Fruit fly (Drosophila melanogaster): ENCODE data around the gene GABA-B-R1.

GABA-B-R1 gene

DNA sequence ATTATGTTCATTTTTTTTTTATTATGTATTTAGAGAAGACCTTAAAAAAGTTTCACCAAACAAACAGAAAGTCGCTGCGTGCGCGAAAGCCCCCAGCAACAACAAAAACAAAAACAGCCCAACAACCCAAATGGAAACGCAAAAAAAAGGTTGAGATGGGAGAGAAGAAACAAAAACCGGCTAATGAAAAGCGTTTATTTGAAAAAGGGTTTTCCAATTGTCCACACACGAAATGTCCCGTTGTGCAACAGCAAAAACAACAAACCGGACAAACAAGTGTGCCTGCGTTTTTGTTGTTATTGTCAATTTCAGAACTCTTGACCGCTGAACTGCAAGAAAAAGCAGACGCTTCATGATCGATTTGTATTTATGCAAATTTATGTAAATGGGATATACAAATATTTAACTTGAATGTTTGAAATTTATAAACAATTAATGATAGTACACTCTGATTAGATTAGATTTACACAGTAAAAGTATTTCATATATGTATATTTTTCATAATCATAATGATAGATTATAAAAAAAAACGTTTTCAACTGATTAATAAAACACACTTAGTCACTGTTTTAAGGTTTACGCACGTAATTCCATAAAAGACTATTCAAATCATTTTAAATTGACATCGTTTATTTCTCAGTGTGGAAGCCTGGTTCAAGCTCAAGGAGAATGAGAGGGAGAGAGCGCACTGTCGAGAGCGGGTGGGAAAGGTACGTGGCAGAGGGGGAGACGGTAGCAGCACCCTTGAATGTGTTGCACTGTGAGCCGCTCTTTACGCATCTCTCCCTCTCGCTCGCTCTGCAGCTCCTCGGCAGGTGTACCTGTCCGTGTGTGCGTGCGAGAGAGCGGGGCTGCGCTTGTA is 40.5 kb downstream of the GABA-B-R1 start (continued):
- TF ChIP-seq pfk (GFP tag; optimal IDR thresholded peaks at IDR 0.05), result no peak
- peak; percentile 73; the same call in 2 of the 3 replicates for TF ChIP-seq CG34422 (GFP tag; IDR thresholded peaks at IDR 0.05)
- TF ChIP-seq ind (GFP tag; optimal IDR thresholded peaks at IDR 0.05), result peak; percentile 72
- TF ChIP-seq CG6272 (GFP tag; IDR thresholded peaks at IDR 0.05), result no peak
- no peak for TF ChIP-seq CG7928 (GFP tag; optimal IDR thresholded peaks at IDR 0.05)
- no peak for TF ChIP-seq knrl (GFP tag; IDR thresholded peaks at IDR 0.05; ENCODE audit: partially characterized antibody)
- peak; percentile 55 for TF ChIP-seq sqz (GFP tag; optimal IDR thresholded peaks at IDR 0.05)
- TF ChIP-seq Ets97D (GFP tag; optimal IDR thresholded peaks at IDR 0.05), result no peak
- TF ChIP-seq aop (GFP tag; IDR thresholded peaks at IDR 0.05), result 0 out of 2 replicates have a peak, but pooled peaks have one; percentile 39
- peak; percentile 47; the same call in 1 of the 2 replicates for TF ChIP-seq CG8765 (GFP tag; IDR thresholded peaks at IDR 0.05)
- no peak for TF ChIP-seq Kr (GFP tag; optimal IDR thresholded peaks at IDR 0.05)
- 0 out of 3 replicates have a peak, but pooled peaks have one; percentile 7 for TF ChIP-seq mld (GFP tag; IDR thresholded peaks at IDR 0.05; ENCODE audit: partially characterized antibody)
- TF ChIP-seq CG3281 (GFP tag; optimal IDR thresholded peaks at IDR 0.05), result peak; percentile 56
- TF ChIP-seq jigr1 (GFP tag; IDR thresholded peaks at IDR 0.05), result 0 out of 3 replicates have a peak, but pooled peaks have one; percentile 29
- peak; percentile 74 for TF ChIP-seq CG4820 (GFP tag; optimal IDR thresholded peaks at IDR 0.05)
- no peak for TF ChIP-seq fu2 (GFP tag; optimal IDR thresholded peaks at IDR 0.05)
- TF ChIP-seq Elba2 (GFP tag; optimal IDR thresholded peaks at IDR 0.05), result peak; percentile 93
- peak; percentile 67 for TF ChIP-seq org-1 (GFP tag; optimal IDR thresholded peaks at IDR 0.05)
- no peak for TF ChIP-seq ac (GFP tag; optimal IDR thresholded peaks at IDR 0.05)
- TF ChIP-seq dan (GFP tag; IDR thresholded peaks at IDR 0.05), result no peak
- peak; percentile 63; the same call in 2 of the 3 replicates for TF ChIP-seq H15 (GFP tag; IDR thresholded peaks at IDR 0.05)
- no peak for TF ChIP-seq Dad (GFP tag; optimal IDR thresholded peaks at IDR 0.05)
- peak; percentile 89 for TF ChIP-seq CG10979 (tag; optimal IDR thresholded peaks at IDR 0.05)
- peak; percentile 40; the same call in 1 of the 2 replicates for TF ChIP-seq CG31224 (GFP tag; IDR thresholded peaks at IDR 0.05)
- peak; percentile 47 for TF ChIP-seq CG17802 (tag; optimal IDR thresholded peaks at IDR 0.05)
- peak; percentile 63 for TF ChIP-seq CG32772 (GFP tag; IDR thresholded peaks at IDR 0.05)
- TF ChIP-seq ttk (GFP tag; IDR thresholded peaks at IDR 0.05), result peak; percentile 72
- TF ChIP-seq CG8290 (GFP tag; optimal IDR thresholded peaks at IDR 0.05), result peak; percentile 82
- TF ChIP-seq CG8290 (tag; optimal IDR thresholded peaks at IDR 0.05), result no peak
- peak; percentile 76 for TF ChIP-seq CG17328 (GFP tag; IDR thresholded peaks at IDR 0.05)
- peak; percentile 50; the same call in 1 of the 2 replicates for TF ChIP-seq danr (GFP tag; IDR thresholded peaks at IDR 0.05)
- TF ChIP-seq dm (GFP tag; optimal IDR thresholded peaks at IDR 0.05), result no peak
- peak; percentile 41 for TF ChIP-seq Jarid2 (GFP tag; optimal IDR thresholded peaks at IDR 0.05)
- peak; percentile 41 for TF ChIP-seq CG12155 (GFP tag; optimal IDR thresholded peaks at IDR 0.05)
- TF ChIP-seq CoRest (tag; optimal IDR thresholded peaks at IDR 0.05), result peak; percentile 80
- peak; percentile 38 for TF ChIP-seq chm (GFP tag; IDR thresholded peaks at IDR 0.05)
- no peak for TF ChIP-seq CG11456 (GFP tag; IDR thresholded peaks at IDR 0.05)
- TF ChIP-seq CG8924 (tag; optimal IDR thresholded peaks at IDR 0.05), result peak; percentile 65
- TF ChIP-seq CG10431 (GFP tag; optimal IDR thresholded peaks at IDR 0.05), result no peak
- TF ChIP-seq CG31388 (GFP tag; optimal IDR thresholded peaks at IDR 0.05), result peak; percentile 32
- peak; percentile 25 for TF ChIP-seq CG17568 (GFP tag; optimal IDR thresholded peaks at IDR 0.05)
- no peak for TF ChIP-seq wdn (GFP tag; IDR thresholded peaks at IDR 0.05)
- TF ChIP-seq HHEX (GFP tag; optimal IDR thresholded peaks at IDR 0.05), result peak; percentile 76
- peak; percentile 57 for TF ChIP-seq CG15011 (GFP tag; optimal IDR thresholded peaks at IDR 0.05)
- no peak; the same call in none of the 2 replicates for TF ChIP-seq CG11247 (GFP tag; IDR thresholded peaks at IDR 0.05)
- TF ChIP-seq sens (GFP tag), result peak; percentile 94
- no peak for TF ChIP-seq ash1 (GFP tag; optimal IDR thresholded peaks at IDR 0.05)
- no peak for TF ChIP-seq HLH54F (GFP tag; optimal IDR thresholded peaks at IDR 0.05)
- no peak for TF ChIP-seq Hr39 (optimal IDR thresholded peaks at IDR 0.05)
- 0 out of 3 replicates have a peak, but pooled peaks have one; percentile 29 for TF ChIP-seq gce (GFP tag; IDR thresholded peaks at IDR 0.05)
